Worm (Caenorhabditis elegans) whole organism, early embryonic: ENCODE results near the gene M04B2.4.

Experiments used
- F13C5.2 ChIP-seq: sonication (generic microtip); optimal IDR thresholded peaks from 2 replicates; lab custom pipeline; 2017; ENCODE audit warnings: mild to moderate bottlenecking, missing genetic modification characterization, inconsistent platforms, missing compliant biosample characterization
- ama-1 ChIP-seq: fragments of 150-350 bp; optimal IDR thresholded peaks from 2 replicates; lab custom pipeline; 2014
- ceh-13 ChIP-seq: fragments of 200-800 bp; sonication (Bioruptor generic); optimal IDR thresholded peaks from 2 replicates; lab custom pipeline; 2018; ENCODE audit warnings: mild to moderate bottlenecking, missing genetic modification characterization, missing compliant biosample characterization
- ceh-36 ChIP-seq: sonication (generic microtip); optimal IDR thresholded peaks from 2 replicates; lab custom pipeline; 2016; ENCODE audit warnings: missing genetic modification characterization, inconsistent platforms, missing compliant biosample characterization
- ets-7 ChIP-seq: sonication (generic microtip); optimal IDR thresholded peaks from 2 replicates; lab custom pipeline; 2016; ENCODE audit warnings: missing genotype, missing genetic modification characterization, missing compliant biosample characterization
- flt-1 ChIP-seq: fragments of 200-800 bp; sonication (Bioruptor generic); IDR thresholded peaks from 2 replicates; pipeline ENCODE4 v1.3.6; 2022; ENCODE audit warnings: missing genetic modification characterization, missing compliant biosample characterization
- hmbx-1 ChIP-seq: sonication (generic microtip); optimal IDR thresholded peaks from 2 replicates; lab custom pipeline; 2016; ENCODE audit warnings: mild to moderate bottlenecking, missing genetic modification characterization, missing compliant biosample characterization
- hnd-1 ChIP-seq: sonication (generic microtip); optimal IDR thresholded peaks from 2 replicates; lab custom pipeline; 2016; ENCODE audit warnings: missing genetic modification characterization, missing compliant biosample characterization
- pes-1 ChIP-seq: fragments of 200-800 bp; sonication (Bioruptor generic); IDR thresholded peaks from 2 replicates; pipeline ENCODE4 v1.3.6; 2022; ENCODE audit warnings: missing genetic modification reagents, missing genetic modification characterization, missing compliant biosample characterization
- scrt-1 ChIP-seq: fragments of 200-800 bp; sonication (Bioruptor generic); IDR thresholded peaks from 2 replicates; pipeline ENCODE4 v1.3.6; 2022; ENCODE audit warnings: missing genetic modification characterization, missing compliant biosample characterization
- tbx-37 ChIP-seq: fragments of 200-800 bp; sonication (Bioruptor generic); conservative IDR thresholded peaks from 2 replicates; pipeline ENCODE4 v1.3.6; 2022; ENCODE audit warnings: missing genetic modification reagents, missing genetic modification characterization, missing compliant biosample characterization
- tra-4 ChIP-seq: sonication (generic microtip); optimal IDR thresholded peaks from 2 replicates; lab custom pipeline; 2017; ENCODE audit warnings: missing genetic modification characterization, missing compliant biosample characterization

DNA sequence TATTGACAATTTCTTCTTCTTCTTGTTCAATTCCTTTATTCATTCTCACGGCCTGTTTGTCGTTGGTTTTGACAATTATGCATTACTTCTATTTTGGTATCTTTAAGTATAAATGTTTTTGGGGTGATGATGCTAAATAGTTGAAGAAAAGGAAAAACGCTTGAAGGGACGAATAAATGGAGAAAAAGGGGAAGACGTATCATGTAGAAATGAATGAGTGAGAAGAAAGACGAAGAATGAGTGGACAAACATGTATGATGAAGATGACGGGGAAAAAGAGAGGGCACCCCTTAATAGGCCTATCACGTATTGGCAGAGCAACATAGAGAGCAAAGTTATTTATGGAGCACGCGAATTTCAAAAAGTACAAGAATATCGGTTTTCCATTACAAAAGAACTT lies 27.8 kb upstream of the M04B2.4 start, which contains the start of gene M04B2.7:
- no peak for TF ChIP-seq ceh-13 (GFP tag; lab: Kevin White, UChicago)
- TF ChIP-seq ama-1 (lab: Kevin White, UChicago) = no peak
- no peak for TF ChIP-seq ets-7
- no peak for TF ChIP-seq tra-4
- TF ChIP-seq hnd-1 (tag; lab: Kevin White, UChicago) = no peak
- no peak for TF ChIP-seq F13C5.2 (tag; lab: Kevin White, UChicago)
- no peak for TF ChIP-seq flt-1
- TF ChIP-seq scrt-1 (GFP tag; lab: Robert Waterston, UW) = no peak
- no peak for TF ChIP-seq hmbx-1 (tag; lab: Kevin White, UChicago)
- no peak for TF ChIP-seq tbx-37 (GFP tag; lab: Robert Waterston, UW)
- TF ChIP-seq ceh-36 (tag; lab: Kevin White, UChicago) = no peak
- no peak for TF ChIP-seq pes-1 (GFP tag; lab: Robert Waterston, UW)
